Fruit fly (Drosophila melanogaster): ENCODE results near the gene Crz.

dm6 chr3R:14353733-14354152, 39.1 kb downstream of the Crz start:
- TF ChIP-seq pan (optimal IDR thresholded peaks at IDR 0.05) = no peak
- no peak for TF ChIP-seq usp (GFP tag; optimal IDR thresholded peaks at IDR 0.05)
- peak; percentile 12 for TF ChIP-seq CrebA (GFP tag; optimal IDR thresholded peaks at IDR 0.05; ENCODE audit: borderline replicate concordance)
- no peak for TF ChIP-seq woc (GFP tag; optimal IDR thresholded peaks at IDR 0.05)
- TF ChIP-seq Rel (GFP tag; optimal IDR thresholded peaks at IDR 0.05) = no peak
- TF ChIP-seq Rel (tag; optimal IDR thresholded peaks at IDR 0.05) = peak; percentile 57
- peak; percentile 10 for TF ChIP-seq Dfd (GFP tag; optimal IDR thresholded peaks at IDR 0.05)
- TF ChIP-seq h (GFP tag; optimal IDR thresholded peaks at IDR 0.05) = peak; percentile 81
- no peak for TF ChIP-seq lola (GFP tag; optimal IDR thresholded peaks at IDR 0.05)
- peak; percentile 67 for TF ChIP-seq psq (GFP tag; optimal IDR thresholded peaks at IDR 0.05)
- TF ChIP-seq Hnf4 (GFP tag; optimal IDR thresholded peaks at IDR 0.05) = peak; percentile 27
- no peak for TF ChIP-seq Myc (optimal IDR thresholded peaks at IDR 0.05)
- TF ChIP-seq fru (GFP tag; optimal IDR thresholded peaks at IDR 0.05) = peak; percentile 74
- TF ChIP-seq sv (GFP tag; optimal IDR thresholded peaks at IDR 0.05) = no peak

Data from whole organism, wandering third instar larva.